Worm (Caenorhabditis elegans) whole organism, L3 larva: ENCODE measurements around the gene Y57G11A.4.

Experiments
- ZK546.5 ChIP-seq: sonication (generic microtip); optimal IDR thresholded peaks from 2 replicates; lab custom pipeline; 2017; ENCODE audit warnings: missing biosample characterization, missing genetic modification characterization
- aly-2 ChIP-seq: fragments of 150-350 bp; optimal IDR thresholded peaks from 2 replicates; lab custom pipeline; 2014; ENCODE audit warnings: missing biosample characterization, missing genetic modification characterization
- ceh-16 ChIP-seq: sonication (generic microtip); optimal IDR thresholded peaks from 2 replicates; lab custom pipeline; 2017; ENCODE audit warnings: missing biosample characterization, missing genetic modification characterization
- ceh-82 ChIP-seq: fragments of 150-350 bp; optimal IDR thresholded peaks from 2 replicates; lab custom pipeline; 2014; ENCODE audit warnings: missing biosample characterization, missing genetic modification characterization
- elt-1 ChIP-seq: fragments of 150-350 bp; optimal IDR thresholded peaks from 2 replicates; lab custom pipeline; 2014; ENCODE audit warnings: missing biosample characterization, missing genetic modification characterization
- elt-2 ChIP-seq: sonication (generic microtip); optimal IDR thresholded peaks from 2 replicates; lab custom pipeline; 2016; ENCODE audit warnings: missing genetic modification reagents, mild to moderate bottlenecking, missing genetic modification characterization, missing compliant biosample characterization
- elt-3 ChIP-seq, 3 experiments: fragments of 150-350 bp in 1 of 3; sonication (generic microtip) in 2 of 3; optimal IDR thresholded peaks; 2 replicates in 2 of 3; 4 replicates in 1 of 3; lab custom pipeline; 2014 to 2017; ENCODE audit warnings: missing biosample characterization in 3 of 3, missing genetic modification characterization in 3 of 3
- eor-1 ChIP-seq, 2 experiments: fragments of 150-350 bp; optimal IDR thresholded peaks; 2 replicates each; lab custom pipeline; 2014 to 2018; ENCODE audit warnings: missing biosample characterization in 2 of 2, missing genetic modification characterization in 2 of 2
- fkh-10 ChIP-seq: sonication (generic microtip); optimal IDR thresholded peaks from 2 replicates; lab custom pipeline; 2017; ENCODE audit warnings: missing biosample characterization, missing genetic modification reagents, missing genetic modification characterization
- fkh-2 ChIP-seq: fragments of 150-350 bp; optimal IDR thresholded peaks from 2 replicates; lab custom pipeline; 2014; ENCODE audit warnings: missing biosample characterization, missing genetic modification reagents, missing genetic modification characterization
- fos-1 ChIP-seq: fragments of 150-350 bp; optimal IDR thresholded peaks from 2 replicates; lab custom pipeline; 2014; ENCODE audit warnings: missing biosample characterization, missing genetic modification characterization
- hmg-11 ChIP-seq: sonication (generic microtip); optimal IDR thresholded peaks from 2 replicates; lab custom pipeline; 2016; ENCODE audit warnings: missing genetic modification characterization, missing compliant biosample characterization
- jun-1 ChIP-seq: fragments of 150-350 bp; optimal IDR thresholded peaks from 2 replicates; lab custom pipeline; 2014; ENCODE audit warnings: missing biosample characterization, missing genetic modification reagents, missing genetic modification characterization
- mml-1 ChIP-seq: fragments of 150-350 bp; sonication (generic microtip); optimal IDR thresholded peaks from 3 replicates; lab custom pipeline; 2014; ENCODE audit warnings: missing biosample characterization, missing genetic modification characterization
- nfya-1 ChIP-seq: sonication (generic microtip); optimal IDR thresholded peaks from 2 replicates; lab custom pipeline; 2017; ENCODE audit warnings: missing genetic modification characterization, mild to moderate bottlenecking, missing compliant biosample characterization, antibody characterized with exemption, moderate library complexity; ENCODE audit not compliant: insufficient read depth
- nhr-11 ChIP-seq: fragments of 150-350 bp; optimal IDR thresholded peaks from 2 replicates; lab custom pipeline; 2014; ENCODE audit warnings: missing biosample characterization, missing genetic modification characterization
- nhr-12 ChIP-seq: fragments of 150-350 bp; optimal IDR thresholded peaks from 2 replicates; lab custom pipeline; 2014; ENCODE audit warnings: missing biosample characterization, missing genetic modification characterization
- nhr-23 ChIP-seq: fragments of 150-350 bp; optimal IDR thresholded peaks from 2 replicates; lab custom pipeline; 2014; ENCODE audit warnings: missing biosample characterization, missing genetic modification reagents, missing genetic modification characterization
- nhr-237 ChIP-seq: fragments of 150-350 bp; optimal IDR thresholded peaks from 2 replicates; lab custom pipeline; 2014; ENCODE audit warnings: missing biosample characterization, missing genetic modification characterization
- nhr-25 ChIP-seq: sonication (generic microtip); optimal IDR thresholded peaks from 2 replicates; lab custom pipeline; 2017; ENCODE audit warnings: missing biosample characterization, missing genetic modification characterization
- nhr-28 ChIP-seq: fragments of 150-350 bp; optimal IDR thresholded peaks from 2 replicates; lab custom pipeline; 2014; ENCODE audit warnings: missing biosample characterization, missing genetic modification characterization
- nhr-43 ChIP-seq: sonication (generic microtip); optimal IDR thresholded peaks from 2 replicates; lab custom pipeline; 2016; ENCODE audit warnings: mild to moderate bottlenecking, missing genetic modification characterization, missing compliant biosample characterization; ENCODE audit not compliant: poor library complexity, severe bottlenecking
- nhr-67 ChIP-seq: fragments of 150-350 bp; optimal IDR thresholded peaks from 2 replicates; lab custom pipeline; 2014; ENCODE audit warnings: missing biosample characterization, missing genetic modification characterization
- pha-4 ChIP-seq: fragments of 150-350 bp; optimal IDR thresholded peaks from 2 replicates; lab custom pipeline; 2014; ENCODE audit warnings: missing biosample characterization, missing genetic modification reagents, missing genetic modification characterization
- pqm-1 ChIP-seq: fragments of 150-350 bp; optimal IDR thresholded peaks from 2 replicates; lab custom pipeline; 2017; ENCODE audit warnings: missing biosample characterization, missing genetic modification characterization, inconsistent platforms
- skn-1 ChIP-seq: fragments of 150-350 bp; optimal IDR thresholded peaks from 2 replicates; lab custom pipeline; 2014; ENCODE audit warnings: missing biosample characterization, missing genetic modification characterization
- snpc-4 ChIP-seq: fragments of 150-350 bp; optimal IDR thresholded peaks from 2 replicates; lab custom pipeline; 2014; ENCODE audit warnings: missing biosample characterization, missing genetic modification characterization
- tbx-2 ChIP-seq: sonication (generic microtip); optimal IDR thresholded peaks from 2 replicates; lab custom pipeline; 2016; ENCODE audit warnings: mild to moderate bottlenecking, missing genetic modification characterization, missing compliant biosample characterization
- unc-39 ChIP-seq: sonication (generic microtip); optimal IDR thresholded peaks from 4 replicates; lab custom pipeline; 2017; ENCODE audit warnings: missing biosample characterization, missing genetic modification characterization
- zag-1 ChIP-seq: fragments of 150-350 bp; optimal IDR thresholded peaks from 2 replicates; lab custom pipeline; 2014; ENCODE audit warnings: missing biosample characterization, missing genetic modification characterization
- ztf-11 ChIP-seq: fragments of 150-350 bp; optimal IDR thresholded peaks from 2 replicates; lab custom pipeline; 2014; ENCODE audit warnings: missing biosample characterization, missing genetic modification characterization
- ztf-4 ChIP-seq: fragments of 150-350 bp; optimal IDR thresholded peaks from 2 replicates; lab custom pipeline; 2014; ENCODE audit warnings: missing biosample characterization, missing genetic modification characterization

Y57G11A.4 gene

ce11 chrIV:14483427-14483826 lies 1.3 kb downstream of the Y57G11A.4 start:
- peak; percentile 12 for TF ChIP-seq pqm-1 (tag; lab: Kevin White, UChicago)
- TF ChIP-seq elt-3 (tag; optimal IDR thresholded peaks at IDR 0.05; lab: Kevin White, UChicago) = no peak
- peak; percentile 29 for TF ChIP-seq elt-2 (tag; lab: Kevin White, UChicago)

DNA sequence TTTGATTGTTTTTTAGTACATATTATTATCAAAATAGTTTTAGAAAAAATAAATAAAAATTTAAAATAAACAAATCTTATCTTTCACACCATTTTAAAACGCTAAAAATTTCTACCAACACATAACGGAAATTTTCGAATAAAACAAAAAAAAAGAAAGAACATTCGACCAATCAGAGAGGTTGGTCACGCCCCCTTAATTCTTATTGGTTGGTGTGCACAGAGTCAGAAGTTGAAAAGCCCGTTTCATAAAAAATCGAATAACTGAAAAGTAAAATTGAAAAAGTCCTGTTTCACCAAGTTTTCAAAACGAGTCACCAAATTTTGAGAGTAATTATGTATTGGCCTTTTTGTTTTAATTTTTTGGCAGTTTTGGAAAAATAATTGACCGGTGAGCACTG lies 9.1 kb downstream of the Y57G11A.4 start:
- TF ChIP-seq jun-1 (no peak), nfya-1 (tag; lab: Kevin White, UChicago) (peak; percentile 79)

DNA sequence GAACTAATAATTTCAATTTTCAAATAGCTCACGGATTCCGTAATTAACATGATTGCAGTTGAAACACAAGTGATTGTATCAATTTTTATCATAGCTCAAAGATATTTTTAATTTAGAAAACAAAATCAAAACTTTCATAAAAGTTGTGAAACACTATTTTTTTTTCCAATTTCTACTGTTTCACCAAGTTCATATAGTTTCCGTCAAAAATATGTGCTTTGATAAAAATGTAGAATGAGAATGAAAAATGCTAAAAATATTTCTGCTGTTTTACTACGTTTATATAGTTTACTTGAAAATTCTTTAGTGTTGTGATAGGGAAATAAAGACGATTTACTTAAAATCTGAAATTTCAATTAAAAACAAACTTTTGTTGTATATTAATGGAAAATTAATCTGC lies 13.4 kb downstream of the Y57G11A.4 start:
- TF ChIP-seq nhr-237 (tag; lab: Kevin White, UChicago) (no peak), skn-1 (no peak), tbx-2 (no peak), unc-39 (tag; lab: Kevin White, UChicago) (no peak)

- TF ChIP-seq hmg-11 (tag; lab: Kevin White, UChicago) = peak; percentile 51
- TF ChIP-seq aly-2 = no peak
- TF ChIP-seq, all 47 proteins: peak for 1
Observed at ce11 chrIV:14496494-14496893, 14.4 kb downstream of the Y57G11A.4 start.

- TF ChIP-seq zag-1 = no peak
- no peak for TF ChIP-seq aly-2
- no peak for TF ChIP-seq fos-1
- TF ChIP-seq nhr-67 = no peak
- no peak for TF ChIP-seq tbx-2
- TF ChIP-seq ztf-4 (tag; lab: Kevin White, UChicago) = no peak
- TF ChIP-seq nhr-28 (tag; lab: Kevin White, UChicago) = no peak
- TF ChIP-seq nfya-1 (tag; lab: Kevin White, UChicago) = no peak
- TF ChIP-seq ceh-82 (tag; lab: Kevin White, UChicago) = no peak
- TF ChIP-seq snpc-4 (tag; lab: Kevin White, UChicago) = no peak
- no peak for TF ChIP-seq nhr-12
- TF ChIP-seq nhr-43 (tag; lab: Kevin White, UChicago) = no peak
- TF ChIP-seq nhr-23 (tag; lab: Kevin White, UChicago) = no peak
- no peak for TF ChIP-seq eor-1 (tag; optimal IDR thresholded peaks at IDR 0.05; lab: Kevin White, UChicago)
- no peak for TF ChIP-seq nhr-11 (tag; lab: Kevin White, UChicago)
- TF ChIP-seq mml-1 (tag; lab: Kevin White, UChicago) = no peak
- TF ChIP-seq ceh-16 = no peak
Observed at ce11 chrIV:14505066-14505465, 23.0 kb downstream of the Y57G11A.4 start, which contains the start of gene tag-273. Gene tag-273 (minus strand): TSS chrIV:14505166.

DNA sequence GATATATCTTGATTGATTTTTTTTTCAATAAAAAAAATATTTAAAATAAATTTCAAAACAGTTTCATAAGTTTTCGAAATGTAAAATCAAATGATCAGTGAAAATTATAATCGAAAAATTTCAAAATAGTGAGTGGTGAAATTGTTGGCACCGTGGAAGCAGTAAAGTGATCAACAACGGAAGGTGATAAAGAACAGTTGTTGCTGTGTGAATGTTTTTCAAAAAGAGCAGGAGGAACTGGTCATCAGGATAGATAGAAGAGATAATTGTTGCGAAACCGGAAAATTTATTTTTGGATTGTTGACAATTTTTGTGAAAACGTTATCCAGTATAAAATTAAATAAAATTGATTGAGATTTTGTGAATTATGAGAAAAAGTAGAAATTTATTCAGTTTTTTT lies 24.0 kb downstream of the Y57G11A.4 start:
- TF ChIP-seq jun-1 (no peak), elt-1 (tag; lab: Kevin White, UChicago) (no peak), ztf-4 (tag; lab: Kevin White, UChicago) (no peak), ztf-11 (tag; lab: Kevin White, UChicago) (no peak), ceh-82 (tag; lab: Kevin White, UChicago) (no peak), fkh-10 (GFP tag; lab: Kevin White, UChicago) (no peak)
- TF ChIP-seq, all 47 proteins: peak for 0

DNA sequence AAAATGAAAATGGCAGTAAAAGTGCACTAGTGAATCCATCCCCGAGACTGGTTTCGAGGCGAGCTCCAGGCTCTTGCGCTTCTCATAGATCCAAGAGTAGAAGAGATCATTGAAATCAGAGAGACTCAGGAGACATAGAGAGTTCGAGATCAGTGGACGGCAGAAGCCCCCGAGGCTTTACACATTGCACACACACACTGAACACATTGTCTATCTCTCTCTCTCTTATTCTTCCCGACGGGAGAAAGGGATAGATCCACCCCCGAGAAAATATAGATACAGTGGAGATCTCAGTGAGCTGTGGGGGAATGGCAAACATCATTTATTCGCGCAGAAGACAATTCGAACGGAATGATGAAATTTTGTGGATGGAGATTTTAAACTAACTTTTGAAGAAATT lies 24.9 kb downstream of the Y57G11A.4 start:
- TF ChIP-seq nhr-25 (no peak), fkh-2 (tag; lab: Kevin White, UChicago) (no peak), nhr-43 (tag; lab: Kevin White, UChicago) (no peak), ZK546.5 (tag; lab: Kevin White, UChicago) (no peak), pha-4 (tag; lab: Kevin White, UChicago) (peak; percentile 20)
